Fruit fly (Drosophila melanogaster): ENCODE data around the gene CG7329.

Gene CG7329

dm6 chr2L:10638371-10638770 lies at the start of gene CG7329:
Gene CG7329, minus strand, starts transcription at chr2L:10638471.
- no peak for TF ChIP-seq Ets98B (GFP tag; IDR thresholded peaks at IDR 0.05)

- TF ChIP-seq CG13204 (GFP tag; optimal IDR thresholded peaks at IDR 0.05) (no peak), fd96Ca (GFP tag; IDR thresholded peaks at IDR 0.05) (no peak), CG10348 (GFP tag; IDR thresholded peaks at IDR 0.05) (no peak), CG12605 (GFP tag; IDR thresholded peaks at IDR 0.05) (no peak), CG17806 (tag; optimal IDR thresholded peaks at IDR 0.05) (no peak), EcR (GFP tag; optimal IDR thresholded peaks at IDR 0.05) (no peak), rn (GFP tag; IDR thresholded peaks at IDR 0.05) (no peak), CG14655 (GFP tag; optimal IDR thresholded peaks at IDR 0.05) (no peak), Snoo (tag; optimal IDR thresholded peaks at IDR 0.05) (no peak), D1 (tag; optimal IDR thresholded peaks at IDR 0.05) (no peak), CG34367 (tag; optimal IDR thresholded peaks at IDR 0.05) (no peak), CG4496 (GFP tag; IDR thresholded peaks at IDR 0.05) (no peak), CG32121 (GFP tag; IDR thresholded peaks at IDR 0.05) (no peak), CG9948 (tag; optimal IDR thresholded peaks at IDR 0.05) (no peak), Pif1A (GFP tag; optimal IDR thresholded peaks at IDR 0.05) (no peak)
Observed at dm6 chr2L:10687794-10688185, 49.5 kb upstream of the CG7329 start.

DNA sequence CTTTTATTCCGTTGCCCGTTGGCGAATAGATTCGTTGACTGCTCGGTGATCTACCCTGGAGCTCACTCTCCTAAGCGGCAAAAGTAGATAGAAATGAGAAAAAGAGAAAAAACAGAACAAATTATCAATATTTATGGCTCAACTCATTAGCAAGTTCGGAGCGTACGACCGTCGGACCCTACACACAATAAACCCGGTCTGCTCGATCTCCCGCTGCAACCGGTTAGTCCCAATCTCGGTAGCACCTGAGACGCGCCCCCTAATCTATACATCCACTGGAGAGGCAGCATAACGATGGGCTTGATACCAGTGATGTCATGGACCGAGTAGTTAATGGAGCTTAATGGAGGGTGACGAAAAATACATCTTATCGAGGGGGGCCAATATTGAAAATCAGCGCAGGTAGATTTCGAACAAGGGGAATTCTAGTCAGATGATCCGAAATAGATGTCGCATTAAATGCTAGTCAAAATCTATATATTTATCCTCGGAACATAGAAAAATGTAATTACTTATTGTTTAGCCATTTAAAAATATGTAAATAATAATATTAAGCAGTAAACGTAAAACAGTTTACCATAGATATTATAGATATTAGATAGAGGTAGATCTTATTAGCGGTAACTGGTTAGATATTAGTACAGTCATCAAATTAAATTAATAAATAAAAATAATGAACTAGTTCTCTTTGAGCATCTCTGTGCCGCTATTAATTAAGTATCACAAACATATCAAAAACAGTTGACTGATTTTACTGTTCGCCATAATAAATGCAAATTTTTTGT lies 48.9 kb upstream of the CG7329 start, which contains the start of gene CG7296:
CG7296 (minus strand) TSS at position 58 of the 785 bp plus-strand sequence.
- TF ChIP-seq CG15710 (tag; optimal IDR thresholded peaks at IDR 0.05) (no peak), fd96Ca (GFP tag; IDR thresholded peaks at IDR 0.05) (no peak), CG8159 (tag; optimal IDR thresholded peaks at IDR 0.05) (no peak), CG17806 (tag; optimal IDR thresholded peaks at IDR 0.05) (no peak), Ets98B (GFP tag; IDR thresholded peaks at IDR 0.05) (no peak), rn (GFP tag; IDR thresholded peaks at IDR 0.05) (no peak), CG12605 (GFP tag; IDR thresholded peaks at IDR 0.05) (no peak), Snoo (tag; optimal IDR thresholded peaks at IDR 0.05) (no peak), CG32121 (GFP tag; IDR thresholded peaks at IDR 0.05) (no peak), Pif1A (GFP tag; optimal IDR thresholded peaks at IDR 0.05) (no peak), CG13204 (GFP tag; optimal IDR thresholded peaks at IDR 0.05) (no peak), Pif1B (GFP tag; optimal IDR thresholded peaks at IDR 0.05) (no peak), gl (tag; optimal IDR thresholded peaks at IDR 0.05) (no peak), D1 (tag; optimal IDR thresholded peaks at IDR 0.05) (no peak), CG14655 (GFP tag; optimal IDR thresholded peaks at IDR 0.05) (no peak), CG9948 (tag; optimal IDR thresholded peaks at IDR 0.05) (no peak), EcR (GFP tag; optimal IDR thresholded peaks at IDR 0.05) (no peak)

- TF ChIP-seq Pif1B (GFP tag; optimal IDR thresholded peaks at IDR 0.05) (no peak), fd96Ca (GFP tag; IDR thresholded peaks at IDR 0.05) (no peak), CG8301 (tag; optimal IDR thresholded peaks at IDR 0.05) (no peak), gl (tag; optimal IDR thresholded peaks at IDR 0.05) (no peak), CG32121 (GFP tag; IDR thresholded peaks at IDR 0.05) (no peak), CG15710 (tag; optimal IDR thresholded peaks at IDR 0.05) (no peak)
Observed at dm6 chr2L:10685666-10686065, 47.4 kb upstream of the CG7329 start.

DNA sequence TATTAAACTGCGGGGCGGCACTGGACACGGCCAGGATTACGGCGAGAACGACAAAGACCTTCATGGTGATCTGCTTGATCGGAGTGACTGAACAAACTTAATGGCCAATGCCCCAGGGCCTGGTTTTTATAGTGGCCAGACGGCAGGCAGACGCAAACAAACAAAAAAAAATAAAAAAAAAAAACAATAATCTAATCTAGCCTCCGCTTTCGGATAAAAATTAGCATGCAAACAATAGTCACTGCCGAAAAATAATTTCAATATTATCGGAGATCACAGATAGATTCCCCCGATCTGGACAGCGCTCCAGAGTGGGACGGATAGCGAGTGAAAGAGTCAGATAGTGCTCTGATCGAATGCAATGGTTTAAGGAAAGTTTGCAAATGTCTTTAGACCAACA lies 46.0 kb upstream of the CG7329 start, which contains the start of gene CG7299:
CG7299 (minus strand) TSS at position 101 of the 400 bp plus-strand sequence.
- TF ChIP-seq CG14655 (GFP tag; optimal IDR thresholded peaks at IDR 0.05) (no peak), CG8301 (tag; optimal IDR thresholded peaks at IDR 0.05) (no peak), CG15710 (tag; optimal IDR thresholded peaks at IDR 0.05) (no peak), CG12605 (GFP tag; IDR thresholded peaks at IDR 0.05) (no peak), gl (tag; optimal IDR thresholded peaks at IDR 0.05) (no peak), CG17806 (tag; optimal IDR thresholded peaks at IDR 0.05) (no peak), CG34367 (tag; optimal IDR thresholded peaks at IDR 0.05) (no peak), Pif1B (GFP tag; optimal IDR thresholded peaks at IDR 0.05) (no peak), CG8159 (tag; optimal IDR thresholded peaks at IDR 0.05) (no peak), Snoo (tag; optimal IDR thresholded peaks at IDR 0.05) (no peak), rn (GFP tag; IDR thresholded peaks at IDR 0.05) (no peak), CG4496 (GFP tag; IDR thresholded peaks at IDR 0.05) (no peak), Pif1A (GFP tag; optimal IDR thresholded peaks at IDR 0.05) (no peak), fd96Ca (GFP tag; IDR thresholded peaks at IDR 0.05) (no peak), CG9948 (tag; optimal IDR thresholded peaks at IDR 0.05) (no peak), CG13204 (GFP tag; optimal IDR thresholded peaks at IDR 0.05) (no peak), CG10348 (GFP tag; IDR thresholded peaks at IDR 0.05) (no peak)

- no peak for TF ChIP-seq CG12605 (GFP tag; IDR thresholded peaks at IDR 0.05)
- TF ChIP-seq CG8159 (tag; optimal IDR thresholded peaks at IDR 0.05) = no peak
- TF ChIP-seq CG14655 (GFP tag; optimal IDR thresholded peaks at IDR 0.05) = no peak
- no peak for TF ChIP-seq gl (tag; optimal IDR thresholded peaks at IDR 0.05)
- TF ChIP-seq rn (GFP tag; IDR thresholded peaks at IDR 0.05) = no peak
- TF ChIP-seq Pif1B (GFP tag; optimal IDR thresholded peaks at IDR 0.05) = no peak
- TF ChIP-seq fd96Ca (GFP tag; IDR thresholded peaks at IDR 0.05) = no peak
- TF ChIP-seq CG15710 (tag; optimal IDR thresholded peaks at IDR 0.05) = no peak
- no peak for TF ChIP-seq D1 (tag; optimal IDR thresholded peaks at IDR 0.05)
- no peak for TF ChIP-seq CG32121 (GFP tag; IDR thresholded peaks at IDR 0.05)
- TF ChIP-seq EcR (GFP tag; optimal IDR thresholded peaks at IDR 0.05) = no peak
Observed at dm6 chr2L:10682912-10683311, 44.6 kb upstream of the CG7329 start.
